Worm (Caenorhabditis elegans): ENCODE measurements around the gene ZC262.2.

DNA sequence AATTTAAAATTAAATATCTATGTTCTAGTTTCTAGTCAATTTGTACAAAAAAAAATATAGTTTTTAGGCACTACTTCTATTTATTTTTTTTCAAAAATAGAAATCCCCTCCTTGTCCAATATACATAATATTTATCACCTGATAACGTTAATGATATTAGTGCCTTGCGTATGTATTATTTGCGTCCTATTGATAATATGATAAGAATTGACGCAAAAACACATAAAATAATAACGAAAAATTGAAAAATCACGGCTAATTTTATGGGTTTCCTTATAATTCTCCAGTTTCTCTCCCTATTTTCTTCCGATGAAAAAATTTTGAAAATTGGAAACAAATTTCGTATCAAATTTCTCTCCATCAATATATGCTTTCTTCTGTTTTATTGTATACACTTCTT lies 32.1 kb upstream of the ZC262.2 start:
- no peak for TF ChIP-seq unc-62 (GFP tag; optimal IDR thresholded peaks at IDR 0.05)
- no peak for TF ChIP-seq nhr-27 (tag; optimal IDR thresholded peaks at IDR 0.05)
- TF ChIP-seq efl-1 (GFP tag; optimal IDR thresholded peaks at IDR 0.05), result no peak
- TF ChIP-seq ztf-28 (GFP tag; IDR thresholded peaks at IDR 0.05), result no peak
- TF ChIP-seq cebp-1 (GFP tag; IDR thresholded peaks at IDR 0.05), result no peak
- no peak for TF ChIP-seq cebp-1 (tag; optimal IDR thresholded peaks at IDR 0.05)
